Fruit fly (Drosophila melanogaster) whole organism, embryonic: ENCODE results near the gene Acp36DE.

Experiments
- ATbp ChIP-seq: fragments of 200-800 bp; sonication (Bioruptor generic); optimal IDR thresholded peaks from 2 replicates; lab custom pipeline; 2017; ENCODE audit warnings: missing biosample characterization, mild to moderate bottlenecking, missing genetic modification characterization, missing genetic modification reagents
- Ada2b ChIP-seq: fragments of 200-800 bp; sonication (Bioruptor generic); IDR thresholded peaks from 2 replicates; pipeline ENCODE4 v1.3.6; 2022; ENCODE audit warnings: missing biosample characterization, missing genetic modification characterization
- CG10147 ChIP-seq: fragments of 200-800 bp; sonication (Bioruptor generic); optimal IDR thresholded peaks from 2 replicates; lab custom pipeline; 2019; ENCODE audit warnings: missing biosample characterization, mild to moderate bottlenecking, missing genetic modification characterization, moderate library complexity
- CG10366 ChIP-seq: fragments of 200-800 bp; sonication (Bioruptor generic); IDR thresholded peaks from 2 replicates; pipeline ENCODE4 v1.3.6; 2022; ENCODE audit warnings: missing biosample characterization, missing genetic modification characterization
- CG10462 ChIP-seq: fragments of 200-800 bp; sonication (Bioruptor generic); optimal IDR thresholded peaks from 2 replicates; lab custom pipeline; 2016; ENCODE audit warnings: missing biosample characterization, missing genetic modification characterization
- CG10979 ChIP-seq: fragments of 200-800 bp; sonication (Bioruptor generic); optimal IDR thresholded peaks from 2 replicates; lab custom pipeline; 2018; ENCODE audit warnings: missing biosample characterization, mild to moderate bottlenecking, missing genetic modification characterization, moderate library complexity
- CG11504 ChIP-seq: fragments of 200-800 bp; sonication (Bioruptor generic); optimal IDR thresholded peaks from 3 replicates; lab custom pipeline; 2019; ENCODE audit warnings: missing biosample characterization, mild to moderate bottlenecking, missing genetic modification characterization, moderate library complexity
- CG12219 ChIP-seq: fragments of 200-800 bp; sonication (Bioruptor generic); optimal IDR thresholded peaks from 3 replicates; lab custom pipeline; 2018; ENCODE audit warnings: missing biosample characterization, mild to moderate bottlenecking, missing genetic modification characterization
- CG12299 ChIP-seq: fragments of 200-800 bp; sonication (Bioruptor generic); optimal IDR thresholded peaks from 2 replicates; lab custom pipeline; 2018; ENCODE audit warnings: missing biosample characterization, mild to moderate bottlenecking, missing genetic modification characterization
- CG12659 ChIP-seq: fragments of 200-800 bp; sonication (Bioruptor generic); optimal IDR thresholded peaks from 3 replicates; lab custom pipeline; 2017; ENCODE audit warnings: mild to moderate bottlenecking, missing biosample characterization, missing genetic modification reagents, missing genetic modification characterization
- CG13296 ChIP-seq: fragments of 200-800 bp; sonication (Bioruptor generic); optimal IDR thresholded peaks from 3 replicates; lab custom pipeline; 2018; ENCODE audit warnings: missing biosample characterization, mild to moderate bottlenecking, missing genetic modification characterization
- CG15269 ChIP-seq: fragments of 200-800 bp; sonication (Bioruptor generic); optimal IDR thresholded peaks from 2 replicates; lab custom pipeline; 2018; ENCODE audit warnings: missing biosample characterization, mild to moderate bottlenecking, missing genetic modification characterization, moderate library complexity
- CG15514 ChIP-seq: fragments of 200-800 bp; sonication (Bioruptor generic); optimal IDR thresholded peaks from 3 replicates; lab custom pipeline; 2017; ENCODE audit warnings: missing biosample characterization, missing genetic modification characterization, mild to moderate bottlenecking, moderate library complexity, missing genetic modification reagents
- CG15601 ChIP-seq: fragments of 200-800 bp; sonication (Bioruptor generic); optimal IDR thresholded peaks from 3 replicates; lab custom pipeline; 2019; ENCODE audit warnings: missing biosample characterization, mild to moderate bottlenecking, missing genetic modification characterization, moderate library complexity
- CG17328 ChIP-seq: fragments of 200-800 bp; sonication (Bioruptor generic); IDR thresholded peaks from 2 replicates; pipeline ENCODE4 v1.3.6; 2022; ENCODE audit warnings: missing biosample characterization, missing genetic modification characterization
- CG17361 ChIP-seq: fragments of 200-800 bp; sonication (Bioruptor generic); IDR thresholded peaks from 3 replicates; pipeline ENCODE4 v1.3.6; 2022; ENCODE audit warnings: missing biosample characterization, missing genetic modification characterization
- CG17568 ChIP-seq: fragments of 200-800 bp; sonication (Bioruptor generic); optimal IDR thresholded peaks from 2 replicates; lab custom pipeline; 2018; ENCODE audit warnings: missing biosample characterization, mild to moderate bottlenecking, missing genetic modification characterization, moderate library complexity
- CG18262 ChIP-seq: fragments of 200-800 bp; optimal IDR thresholded peaks from 3 replicates; lab custom pipeline; 2019; ENCODE audit warnings: missing biosample characterization, mild to moderate bottlenecking, missing genetic modification characterization, moderate library complexity
- CG2889 ChIP-seq: fragments of 200-800 bp; sonication (Bioruptor generic); IDR thresholded peaks from 3 replicates; pipeline ENCODE4 v1.3.6; 2022; ENCODE audit warnings: missing biosample characterization, missing genetic modification characterization
- CG30403 ChIP-seq: fragments of 200-800 bp; sonication (Bioruptor generic); optimal IDR thresholded peaks from 3 replicates; lab custom pipeline; 2016; ENCODE audit warnings: missing biosample characterization, missing genetic modification characterization
- CG3281 ChIP-seq: fragments of 200-800 bp; sonication (Bioruptor generic); optimal IDR thresholded peaks from 3 replicates; lab custom pipeline; 2017; ENCODE audit warnings: missing biosample characterization, mild to moderate bottlenecking, missing genetic modification characterization
- CG34422 ChIP-seq: fragments of 200-800 bp; sonication (Bioruptor generic); IDR thresholded peaks from 3 replicates; pipeline ENCODE4 v1.3.6; 2022; ENCODE audit warnings: missing biosample characterization, missing genetic modification characterization
- CG3847 ChIP-seq: fragments of 200-800 bp; sonication (Bioruptor generic); IDR thresholded peaks from 2 replicates; pipeline ENCODE4 v1.3.6; 2022; ENCODE audit warnings: missing biosample characterization, missing genetic modification characterization
- CG9727 ChIP-seq: fragments of 200-800 bp; sonication (Bioruptor generic); optimal IDR thresholded peaks from 3 replicates; lab custom pipeline; 2017; ENCODE audit warnings: missing biosample characterization, mild to moderate bottlenecking, missing genetic modification characterization
- CTCF ChIP-seq: fragments of 200-800 bp; sonication (Bioruptor generic); optimal IDR thresholded peaks from 2 replicates; lab custom pipeline; 2017; ENCODE audit warnings: missing biosample characterization, mild to moderate bottlenecking, missing genetic modification characterization, moderate library complexity
- D ChIP-seq, 2 experiments: fragments of 200-800 bp in 1 of 2; fragments of >200 bp in 1 of 2; sonication (Bioruptor generic) in 1 of 2; optimal IDR thresholded peaks; 2 replicates in 1 of 2; 3 replicates in 1 of 2; lab custom pipeline; 2017; ENCODE audit warnings: mild to moderate bottlenecking in 1 of 2, missing biosample characterization in 1 of 2, missing genetic modification characterization in 1 of 2, missing genetic modification reagents in 1 of 2
- D19B ChIP-seq: fragments of 200-800 bp; sonication (Bioruptor generic); optimal IDR thresholded peaks from 2 replicates; lab custom pipeline; 2017; ENCODE audit warnings: missing biosample characterization, mild to moderate bottlenecking, missing genetic modification characterization
- Dref ChIP-seq: fragments of 200-800 bp; sonication (Bioruptor generic); IDR thresholded peaks from 2 replicates; pipeline ENCODE4 v1.3.6; 2022; ENCODE audit warnings: missing biosample characterization, missing genetic modification characterization
- Hey ChIP-seq: fragments of 200-800 bp; sonication (Bioruptor generic); optimal IDR thresholded peaks from 3 replicates; lab custom pipeline; 2018; ENCODE audit warnings: missing biosample characterization, mild to moderate bottlenecking, missing genetic modification characterization
- Hr51 ChIP-seq, 2 experiments: fragments of 200-800 bp; sonication (Bioruptor generic); optimal IDR thresholded peaks; 2 replicates in 1 of 2; 3 replicates in 1 of 2; lab custom pipeline; 2016 to 2018; ENCODE audit warnings: missing biosample characterization in 2 of 2, missing genetic modification characterization in 2 of 2, mild to moderate bottlenecking in 1 of 2, moderate library complexity in 1 of 2
- NFAT ChIP-seq: fragments of 200-800 bp; sonication (Bioruptor generic); IDR thresholded peaks from 2 replicates; pipeline ENCODE4 v1.3.6; 2022; ENCODE audit warnings: missing biosample characterization, missing genetic modification characterization
- Neu2 ChIP-seq: fragments of 200-800 bp; sonication (Bioruptor generic); optimal IDR thresholded peaks from 3 replicates; lab custom pipeline; 2016; ENCODE audit warnings: missing biosample characterization, missing genetic modification characterization, borderline replicate concordance
- Nf-YB ChIP-seq: fragments of 200-800 bp; sonication (Bioruptor generic); optimal IDR thresholded peaks from 3 replicates; lab custom pipeline; 2019; ENCODE audit warnings: missing biosample characterization, mild to moderate bottlenecking, missing genetic modification characterization, moderate library complexity
- Spps ChIP-seq: fragments of 200-800 bp; sonication (Bioruptor generic); optimal IDR thresholded peaks from 2 replicates; lab custom pipeline; 2018; ENCODE audit warnings: missing biosample characterization, mild to moderate bottlenecking, missing genetic modification characterization
- ash1 ChIP-seq: fragments of 200-800 bp; sonication (Bioruptor generic); optimal IDR thresholded peaks from 2 replicates; lab custom pipeline; 2018; ENCODE audit warnings: missing biosample characterization, mild to moderate bottlenecking, missing genetic modification characterization
- ci ChIP-seq: fragments of 200-800 bp; sonication (Bioruptor generic); IDR thresholded peaks from 3 replicates; pipeline ENCODE4 v1.3.6; 2022; ENCODE audit warnings: missing biosample characterization, missing genetic modification characterization
- dmrt99B ChIP-seq: fragments of 200-800 bp; sonication (Bioruptor generic); optimal IDR thresholded peaks from 2 replicates; lab custom pipeline; 2018; ENCODE audit warnings: missing biosample characterization, mild to moderate bottlenecking, missing genetic modification characterization, moderate library complexity
- gt ChIP-seq: fragments of 200-800 bp; sonication (Bioruptor generic); IDR thresholded peaks from 2 replicates; pipeline ENCODE4 v1.3.6; 2022; ENCODE audit warnings: missing biosample characterization, missing genetic modification characterization
- lab ChIP-seq: fragments of 200-800 bp; sonication (Bioruptor generic); optimal IDR thresholded peaks from 3 replicates; lab custom pipeline; 2017; ENCODE audit warnings: missing biosample characterization, missing genetic modification characterization, mild to moderate bottlenecking, moderate library complexity, missing genetic modification reagents
- lbe ChIP-seq: fragments of 200-800 bp; sonication (Bioruptor generic); optimal IDR thresholded peaks from 2 replicates; lab custom pipeline; 2016; ENCODE audit warnings: missing biosample characterization, mild to moderate bottlenecking, missing genetic modification characterization
- lola ChIP-seq, 3 experiments: fragments of >200 bp in 2 of 3; fragments of 200-800 bp in 1 of 3; sonication (Bioruptor generic) in 1 of 3; optimal IDR thresholded peaks; 2 replicates each; lab custom pipeline; 2017 to 2019; ENCODE audit warnings: missing biosample characterization in 3 of 3, missing genetic modification characterization in 3 of 3, mild to moderate bottlenecking in 1 of 3, moderate library complexity in 1 of 3
- phol ChIP-seq: fragments of 200-800 bp; sonication (Bioruptor generic); optimal IDR thresholded peaks from 3 replicates; lab custom pipeline; 2018; ENCODE audit warnings: missing biosample characterization, mild to moderate bottlenecking, missing genetic modification characterization, moderate library complexity
- schlank ChIP-seq: fragments of 200-800 bp; sonication (Bioruptor generic); optimal IDR thresholded peaks from 2 replicates; lab custom pipeline; 2018; ENCODE audit warnings: missing biosample characterization, mild to moderate bottlenecking, missing genetic modification characterization
- so ChIP-seq: fragments of 200-800 bp; sonication (Bioruptor generic); IDR thresholded peaks from 3 replicates; pipeline ENCODE4 v1.3.6; 2022; ENCODE audit warnings: missing biosample characterization, missing genetic modification characterization
- sr ChIP-seq: fragments of 200-800 bp; sonication (Bioruptor generic); IDR thresholded peaks from 3 replicates; pipeline ENCODE4 v1.3.6; 2022; ENCODE audit warnings: missing biosample characterization, missing genetic modification characterization
- tap ChIP-seq: fragments of 200-800 bp; optimal IDR thresholded peaks from 3 replicates; lab custom pipeline; 2019; ENCODE audit warnings: missing biosample characterization, mild to moderate bottlenecking, missing genetic modification characterization, moderate library complexity
- trem ChIP-seq: fragments of 200-800 bp; optimal IDR thresholded peaks from 3 replicates; lab custom pipeline; 2019; ENCODE audit warnings: missing biosample characterization, mild to moderate bottlenecking, missing genetic modification characterization, moderate library complexity
- unc-4 ChIP-seq: fragments of 200-800 bp; sonication (Bioruptor generic); IDR thresholded peaks from 2 replicates; pipeline ENCODE4 v1.3.6; 2022; ENCODE audit warnings: missing biosample characterization, missing genetic modification characterization; ENCODE audit not compliant: partially characterized antibody
- vvl ChIP-seq: fragments of 200-800 bp; sonication (Bioruptor generic); IDR thresholded peaks from 2 replicates; pipeline ENCODE4 v1.3.6; 2022; ENCODE audit warnings: missing biosample characterization, missing genetic modification characterization
- zen ChIP-seq: fragments of 200-800 bp; sonication (Bioruptor generic); optimal IDR thresholded peaks from 3 replicates; lab custom pipeline; 2018; ENCODE audit warnings: missing biosample characterization, mild to moderate bottlenecking, missing genetic modification characterization, moderate library complexity

Gene Acp36DE

dm6 chr2L:18345194-18345593 is 13.6 kb downstream of the Acp36DE start (continued):
- TF ChIP-seq dmrt99B (tag; lab: Kevin White, UChicago) (peak; percentile 72), CG11504 (tag; lab: Kevin White, UChicago) (peak; percentile 65), CG2889 (no peak), phol (tag; lab: Kevin White, UChicago) (peak; percentile 63), CG17568 (peak; percentile 5), CG18262 (tag; lab: Kevin White, UChicago) (peak; percentile 67), CG10366 (peak; percentile 33; the same call in 1 of the 2 replicates), CG15601 (tag; lab: Kevin White, UChicago) (peak; percentile 9), ATbp (GFP tag; lab: Kevin White, UChicago) (peak; percentile 41), CG12299 (tag; lab: Kevin White, UChicago) (no peak), Ada2b (GFP tag; lab: Robert Waterston, UW) (no peak), Hr51 (GFP tag; optimal IDR thresholded peaks at IDR 0.05; lab: Kevin White, UChicago) (peak in 1 of 2 experiments; percentile 43), CTCF (no peak), Nf-YB (GFP tag; lab: Kevin White, UChicago) (no peak), Dref (GFP tag; lab: Robert Waterston, UW) (no peak), ash1 (no peak), lab (GFP tag; lab: Kevin White, UChicago) (peak; percentile 21), CG17361 (GFP tag; lab: Robert Waterston, UW) (peak; percentile 43; the same call in 1 of the 3 replicates), vvl (GFP tag; lab: Robert Waterston, UW) (0 out of 2 replicates have a peak, but pooled peaks have one; percentile 29), D (optimal IDR thresholded peaks at IDR 0.05; lab: Kevin White, UChicago) (no peak), D (GFP tag; optimal IDR thresholded peaks at IDR 0.05; lab: Kevin White, UChicago) (peak; percentile 55), schlank (no peak), CG34422 (GFP tag; lab: Robert Waterston, UW) (no peak), Neu2 (no peak), ci (GFP tag; lab: Robert Waterston, UW) (peak; percentile 41; the same call in 1 of the 3 replicates), Hey (no peak), CG10147 (no peak), lola (GFP tag; optimal IDR thresholded peaks at IDR 0.05; lab: Kevin White, UChicago) (peak in 1 of 3 experiments; percentile 55), zen (peak; percentile 3), CG12659 (no peak), lbe (GFP tag; lab: Kevin White, UChicago) (no peak), CG15514 (GFP tag; lab: Kevin White, UChicago) (no peak), gt (GFP tag; lab: Robert Waterston, UW) (no peak), CG9727 (GFP tag; lab: Kevin White, UChicago) (peak; percentile 31), CG10979 (tag; lab: Kevin White, UChicago) (peak; percentile 70), sr (no peak), CG3281 (GFP tag; lab: Kevin White, UChicago) (peak; percentile 16), CG15269 (tag; lab: Kevin White, UChicago) (peak; percentile 17), unc-4 (GFP tag; lab: Robert Waterston, UW) (no peak), trem (peak; percentile 21), D19B (GFP tag; lab: Kevin White, UChicago) (no peak), CG13296 (GFP tag; lab: Kevin White, UChicago) (no peak), CG30403 (peak; percentile 22), tap (tag; lab: Kevin White, UChicago) (peak; percentile 40), CG10462 (no peak), CG12219 (GFP tag; lab: Kevin White, UChicago) (peak; percentile 20), Spps (no peak), so (GFP tag; lab: Robert Waterston, UW) (peak; percentile 32; the same call in 1 of the 3 replicates), NFAT (no peak), CG3847 (GFP tag; lab: Robert Waterston, UW) (no peak), CG17328 (GFP tag; lab: Robert Waterston, UW) (peak; percentile 42; the same call in 1 of the 2 replicates)
